Worm (Caenorhabditis elegans): ENCODE measurements around the gene prx-10.

- TF ChIP-seq unc-62 (GFP tag; optimal IDR thresholded peaks at IDR 0.05) (no peak), dmd-4 (tag; optimal IDR thresholded peaks at IDR 0.05) (no peak), nhr-237 (tag; optimal IDR thresholded peaks at IDR 0.05) (no peak), aly-2 (tag; optimal IDR thresholded peaks at IDR 0.05) (no peak)
Observed at ce11 chrIII:5208992-5209391, 27.2 kb upstream of the prx-10 start, which contains the start of gene syx-16.
